Fruit fly (Drosophila melanogaster): Measurements from ENCODE around the gene Or22a.

- TF ChIP-seq CG6854 (GFP tag; optimal IDR thresholded peaks at IDR 0.05) (no peak), CG32006 (GFP tag; optimal IDR thresholded peaks at IDR 0.05) (peak; percentile 61)
Measured at dm6 chr2L:1538132-1538531, 17.8 kb downstream of the Or22a start.
